Fruit fly (Drosophila melanogaster): ENCODE measurements around the gene Frl.

The Frl gene

dm6 chr3L:14111411-14111810 is 58.4 kb downstream of the Frl start (continued):
- peak; percentile 20 for TF ChIP-seq CG12299 (tag; optimal IDR thresholded peaks at IDR 0.05)
- TF ChIP-seq CG12155 (GFP tag; optimal IDR thresholded peaks at IDR 0.05): peak; percentile 78
- TF ChIP-seq Ets97D (GFP tag; optimal IDR thresholded peaks at IDR 0.05): peak; percentile 64
- peak; percentile 83 for TF ChIP-seq nmo (GFP tag; optimal IDR thresholded peaks at IDR 0.05)
- TF ChIP-seq zfh1 (GFP tag; IDR thresholded peaks at IDR 0.05): peak; percentile 82
- TF ChIP-seq CG12744 (GFP tag; optimal IDR thresholded peaks at IDR 0.05): peak; percentile 71
- TF ChIP-seq repo (GFP tag; optimal IDR thresholded peaks at IDR 0.05): peak; percentile 68
- peak; percentile 63 for TF ChIP-seq CG18262 (tag; optimal IDR thresholded peaks at IDR 0.05)
- TF ChIP-seq CG11695 (GFP tag; IDR thresholded peaks at IDR 0.05): no peak; the same call in 2 of the 3 replicates
- peak; percentile 88 for TF ChIP-seq Hr3 (GFP tag; optimal IDR thresholded peaks at IDR 0.05)
- TF ChIP-seq luna (GFP tag; optimal IDR thresholded peaks at IDR 0.05): peak; percentile 78
- TF ChIP-seq B-H2 (GFP tag; optimal IDR thresholded peaks at IDR 0.05): peak; percentile 78
- TF ChIP-seq CG32532 (GFP tag; IDR thresholded peaks at IDR 0.05): peak; percentile 92
- no peak for TF ChIP-seq ham (GFP tag; IDR thresholded peaks at IDR 0.05)
- TF ChIP-seq CG17361 (GFP tag; IDR thresholded peaks at IDR 0.05): peak; percentile 54; the same call in 1 of the 3 replicates
- peak; percentile 91 for TF ChIP-seq Hsf (GFP tag; optimal IDR thresholded peaks at IDR 0.05)
- TF ChIP-seq bsh (GFP tag; optimal IDR thresholded peaks at IDR 0.05): peak in 1 of 2 experiments; percentile 69
- no peak for TF ChIP-seq CG10565 (GFP tag; optimal IDR thresholded peaks at IDR 0.05)
- no peak for TF ChIP-seq exex (tag; optimal IDR thresholded peaks at IDR 0.05)
- peak; percentile 74 for TF ChIP-seq ERR (GFP tag; optimal IDR thresholded peaks at IDR 0.05)
- TF ChIP-seq lov (optimal IDR thresholded peaks at IDR 0.05): no peak
- TF ChIP-seq lov (GFP tag; IDR thresholded peaks at IDR 0.05): no peak
- TF ChIP-seq Side (GFP tag; optimal IDR thresholded peaks at IDR 0.05): peak; percentile 78
- peak; percentile 82 for TF ChIP-seq CG32772 (GFP tag; IDR thresholded peaks at IDR 0.05)
- peak; percentile 66; the same call in 2 of the 3 replicates for TF ChIP-seq CG6791 (GFP tag; IDR thresholded peaks at IDR 0.05; ENCODE audit: partially characterized antibody)
- TF ChIP-seq jumu (GFP tag; optimal IDR thresholded peaks at IDR 0.05): peak; percentile 86
- peak; percentile 66 for TF ChIP-seq tx (GFP tag; optimal IDR thresholded peaks at IDR 0.05)
- TF ChIP-seq twi (tag; optimal IDR thresholded peaks at IDR 0.05): peak; percentile 59
- peak; percentile 59 for TF ChIP-seq CG14710 (tag; optimal IDR thresholded peaks at IDR 0.05)
- TF ChIP-seq chif (GFP tag; optimal IDR thresholded peaks at IDR 0.05): peak; percentile 77 to 93
- TF ChIP-seq Fer2 (tag; optimal IDR thresholded peaks at IDR 0.05): peak; percentile 51

DNA sequence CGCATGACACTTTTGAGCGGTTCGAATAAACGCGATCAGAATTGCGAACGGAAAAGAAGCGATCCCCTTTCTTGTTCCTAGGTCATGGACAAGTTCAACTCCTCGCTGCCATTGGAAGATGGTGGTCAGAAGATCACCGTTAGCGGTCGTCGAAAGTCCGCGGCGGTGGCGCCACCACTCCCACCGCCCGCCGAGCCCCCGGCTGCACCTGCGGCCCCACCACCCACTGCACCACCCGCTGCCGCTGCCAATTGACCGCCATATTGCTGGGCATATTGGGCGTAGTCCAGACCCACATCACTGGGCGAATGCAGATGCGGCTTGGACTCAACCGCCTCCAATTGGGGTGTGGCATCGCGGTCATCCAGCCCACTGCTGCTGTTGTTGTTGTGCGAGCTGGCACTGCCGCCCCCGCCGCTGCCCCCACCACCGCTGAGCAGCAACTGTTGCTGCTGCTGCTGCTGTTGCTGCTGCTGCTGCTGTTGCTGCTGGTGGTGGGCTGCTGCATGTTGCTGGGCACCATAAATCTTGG is 60.0 kb downstream of the Frl start:
- TF ChIP-seq row (GFP tag; IDR thresholded peaks at IDR 0.05) (no peak), en (GFP tag; optimal IDR thresholded peaks at IDR 0.05) (no peak), nerfin-1 (tag; optimal IDR thresholded peaks at IDR 0.05) (no peak), CG11085 (GFP tag; IDR thresholded peaks at IDR 0.05) (no peak), CG16779 (GFP tag; IDR thresholded peaks at IDR 0.05) (0 out of 2 replicates have a peak, but pooled peaks have one; percentile 21), sima (GFP tag; optimal IDR thresholded peaks at IDR 0.05) (no peak), CG16813 (GFP tag; IDR thresholded peaks at IDR 0.05; ENCODE audit: partially characterized antibody) (no peak), ash1 (GFP tag; optimal IDR thresholded peaks at IDR 0.05) (no peak), CG3163 (GFP tag; optimal IDR thresholded peaks at IDR 0.05) (no peak), Med (GFP tag) (peak; percentile 57), CG3065 (GFP tag; optimal IDR thresholded peaks at IDR 0.05) (no peak), maf-S (GFP tag; optimal IDR thresholded peaks at IDR 0.05) (no peak), seq (GFP tag; IDR thresholded peaks at IDR 0.05) (no peak), Lpt (GFP tag; optimal IDR thresholded peaks at IDR 0.05) (no peak), btn (GFP tag; optimal IDR thresholded peaks at IDR 0.05) (no peak), Usf (GFP tag; optimal IDR thresholded peaks at IDR 0.05) (no peak), zen (tag; optimal IDR thresholded peaks at IDR 0.05) (no peak), crol (GFP tag; IDR thresholded peaks at IDR 0.05) (no peak), CG9215 (GFP tag; IDR thresholded peaks at IDR 0.05) (0 out of 2 replicates have a peak, but pooled peaks have one; percentile 14), tap (tag; optimal IDR thresholded peaks at IDR 0.05) (no peak), ham (GFP tag; IDR thresholded peaks at IDR 0.05) (no peak), Pdp1 (GFP tag; optimal IDR thresholded peaks at IDR 0.05) (no peak), Hr39 (optimal IDR thresholded peaks at IDR 0.05) (peak; percentile 51)
